Worm (Caenorhabditis elegans): ENCODE measurements around the gene srw-17.
"Not testable (repeated sequence)": the region's sequence is repeated elsewhere in the genome, so short reads cannot be mapped to it uniquely, and the experiment has no call there.

Gene srw-17

DNA sequence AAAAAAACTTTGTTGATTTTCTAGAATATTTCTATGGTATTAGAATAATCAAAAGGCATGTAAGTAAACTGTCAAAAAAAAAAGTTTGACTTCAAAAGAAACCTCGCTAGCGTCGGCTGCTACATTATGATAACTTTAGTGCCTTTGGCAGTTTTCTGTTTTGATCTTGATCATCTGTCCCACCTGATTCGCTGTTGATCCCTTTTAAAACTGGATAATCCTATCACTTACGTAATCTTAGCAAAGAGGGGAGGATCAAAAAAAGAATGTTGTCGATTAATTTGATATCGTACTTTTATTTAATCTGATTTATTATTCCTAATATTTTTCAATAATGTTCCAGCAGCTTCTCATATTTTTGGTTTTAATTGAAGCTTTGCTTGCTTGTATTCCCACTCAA lies 16.9 kb downstream of the srw-17 start, which contains the start of gene M01B2.8:
TSS of gene M01B2.8 (plus strand) at position 301 of the 400 bp plus-strand sequence.
- TF ChIP-seq unc-42 (tag; optimal IDR thresholded peaks at IDR 0.05) (no peak), ceh-31 (tag; optimal IDR thresholded peaks at IDR 0.05) (no peak), hlh-30 (tag; optimal IDR thresholded peaks at IDR 0.05; ENCODE audit: insufficient read depth) (no peak), pqm-1 (tag; optimal IDR thresholded peaks at IDR 0.05) (no peak), sox-4 (tag; optimal IDR thresholded peaks at IDR 0.05) (no peak), ets-4 (tag; optimal IDR thresholded peaks at IDR 0.05) (no peak), pax-1 (tag; optimal IDR thresholded peaks at IDR 0.05) (no peak), ceh-48 (tag; optimal IDR thresholded peaks at IDR 0.05) (no peak), F13H6.1 (tag; optimal IDR thresholded peaks at IDR 0.05) (no peak), ceh-6 (GFP tag; optimal IDR thresholded peaks at IDR 0.05) (no peak), odd-2 (tag; optimal IDR thresholded peaks at IDR 0.05) (no peak), Y22D7AL.16 (tag; optimal IDR thresholded peaks at IDR 0.05) (no peak), lin-11 (tag; optimal IDR thresholded peaks at IDR 0.05) (no peak), ref-2 (tag; optimal IDR thresholded peaks at IDR 0.05) (no peak), ceh-22 (tag; optimal IDR thresholded peaks at IDR 0.05) (no peak), nhr-232 (tag; optimal IDR thresholded peaks at IDR 0.05) (no peak), npax-4 (tag; optimal IDR thresholded peaks at IDR 0.05) (no peak)

DNA sequence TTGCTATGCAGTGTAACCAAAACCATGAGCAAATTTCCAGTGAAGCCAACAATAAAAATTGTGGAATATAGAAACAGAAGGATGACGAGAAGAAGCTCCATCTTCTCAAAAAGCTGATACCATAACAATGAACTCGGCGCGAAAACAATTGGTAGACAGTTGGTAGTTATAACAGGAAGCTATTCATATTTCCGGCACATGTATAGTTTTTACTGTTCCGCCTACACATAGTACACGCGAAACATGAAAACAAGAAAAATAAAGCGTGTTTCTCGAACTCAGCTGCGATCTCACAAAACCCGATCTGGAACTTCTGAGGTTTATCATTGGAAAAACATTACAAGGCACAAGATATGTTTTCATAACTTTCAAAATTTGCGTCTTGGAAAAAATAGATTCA lies 17.8 kb downstream of the srw-17 start, which contains the start of gene srsx-37:
TSS of gene srsx-37 (minus strand) at position 101 of the 400 bp plus-strand sequence.
- no peak for TF ChIP-seq pat-9 (tag; optimal IDR thresholded peaks at IDR 0.05)
- TF ChIP-seq nfya-1 (tag; optimal IDR thresholded peaks at IDR 0.05), result no peak
- no peak for TF ChIP-seq unc-55 (GFP tag; optimal IDR thresholded peaks at IDR 0.05)
- no peak for TF ChIP-seq npax-4 (tag; optimal IDR thresholded peaks at IDR 0.05)
- no peak for TF ChIP-seq syd-9 (tag; optimal IDR thresholded peaks at IDR 0.05)
- no peak for TF ChIP-seq lim-6 (tag; optimal IDR thresholded peaks at IDR 0.05)
- TF ChIP-seq ceh-30 (tag; optimal IDR thresholded peaks at IDR 0.05), result no peak
- no peak for TF ChIP-seq pha-2 (tag; optimal IDR thresholded peaks at IDR 0.05)
- TF ChIP-seq tbx-2 (tag; optimal IDR thresholded peaks at IDR 0.05), result no peak
- no peak for TF ChIP-seq sdc-2 (tag; optimal IDR thresholded peaks at IDR 0.05)
- no peak for TF ChIP-seq ahr-1 (tag; optimal IDR thresholded peaks at IDR 0.05)
- no peak for TF ChIP-seq ceh-31 (tag; optimal IDR thresholded peaks at IDR 0.05)

DNA sequence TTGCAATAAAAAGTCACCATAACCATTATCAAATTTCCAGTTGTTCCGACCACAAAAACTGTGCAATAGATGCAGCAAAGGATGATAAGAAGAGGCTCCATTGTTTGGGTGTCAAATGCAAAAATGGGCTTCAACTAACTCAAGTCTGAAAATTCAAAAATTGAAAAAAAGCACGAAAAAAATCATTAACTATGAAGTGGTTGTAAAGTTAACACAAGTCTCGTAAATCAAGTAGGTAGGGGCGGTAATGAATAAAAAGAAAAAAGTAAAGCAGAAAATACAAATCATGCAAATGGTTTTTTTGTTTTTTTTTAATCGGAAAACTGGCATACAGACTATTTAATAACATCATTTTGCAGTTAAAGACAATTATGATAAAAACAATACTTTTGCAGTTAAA lies 20.1 kb downstream of the srw-17 start, which contains the start of gene srsx-39:
TSS of gene srsx-39 (minus strand) at position 101 of the 400 bp plus-strand sequence.
- not testable (repeated sequence) for TF ChIP-seq mec-3 (tag; optimal IDR thresholded peaks at IDR 0.05; ENCODE audit: borderline replicate concordance); hlh-30 (tag; optimal IDR thresholded peaks at IDR 0.05; ENCODE audit: insufficient read depth); C08G9.2 (tag; optimal IDR thresholded peaks at IDR 0.05)

DNA sequence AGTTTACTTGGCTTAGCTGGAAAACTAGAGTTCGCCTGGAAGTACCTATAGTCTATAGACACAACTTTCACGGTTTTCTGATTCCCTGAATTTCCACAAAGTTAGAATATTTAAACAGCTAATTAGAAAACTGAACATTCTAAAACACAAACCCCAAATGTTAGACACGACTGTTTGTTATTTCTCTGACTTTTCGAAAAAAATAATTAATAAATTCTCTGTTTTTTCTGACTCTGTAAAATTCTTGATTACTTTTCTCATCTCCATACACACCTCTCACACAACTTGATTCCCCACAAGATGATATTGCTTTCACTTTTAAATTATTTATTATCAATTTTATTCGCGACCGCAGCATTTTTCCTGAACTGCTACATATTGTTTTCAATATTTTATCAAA lies 23.3 kb downstream of the srw-17 start, which contains the start of gene srbc-75:
TSS of gene srbc-75 (plus strand) at position 301 of the 400 bp plus-strand sequence.
- TF ChIP-seq unc-42 (tag; optimal IDR thresholded peaks at IDR 0.05) (no peak), madf-2 (tag; optimal IDR thresholded peaks at IDR 0.05) (no peak), tbx-2 (tag; optimal IDR thresholded peaks at IDR 0.05) (no peak), hlh-30 (tag; optimal IDR thresholded peaks at IDR 0.05; ENCODE audit: insufficient read depth) (no peak), ttx-3 (tag; optimal IDR thresholded peaks at IDR 0.05) (no peak), odd-2 (tag; optimal IDR thresholded peaks at IDR 0.05) (no peak), dmd-4 (tag; optimal IDR thresholded peaks at IDR 0.05; ENCODE audit: borderline replicate concordance) (no peak)

DNA sequence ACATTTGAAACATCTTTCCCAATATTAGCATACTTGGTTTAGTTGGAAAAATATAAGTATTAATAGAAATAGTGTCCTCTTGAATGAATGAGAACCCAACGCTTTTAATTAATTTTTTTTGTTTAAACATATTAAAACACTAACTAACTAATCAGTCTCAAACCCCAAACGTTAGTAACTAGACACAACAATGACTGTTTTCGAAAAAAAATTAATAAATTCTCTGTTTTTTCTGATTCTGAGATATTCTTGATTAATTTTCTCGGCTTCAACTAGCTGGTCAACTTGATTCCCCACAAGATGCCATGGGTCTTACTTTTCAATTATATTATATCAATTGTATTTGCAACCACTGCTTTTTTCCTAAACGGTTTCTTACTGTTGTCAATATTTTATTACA lies 24.7 kb downstream of the srw-17 start, which contains the start of gene srbc-76:
TSS of gene srbc-76 (plus strand) at position 301 of the 400 bp plus-strand sequence.
- TF ChIP-seq pha-4 (tag; optimal IDR thresholded peaks at IDR 0.05), result no peak
- no peak for TF ChIP-seq ceh-34 (tag; optimal IDR thresholded peaks at IDR 0.05)
- TF ChIP-seq ceh-18 (tag; optimal IDR thresholded peaks at IDR 0.05), result no peak
- TF ChIP-seq sdc-2 (tag; optimal IDR thresholded peaks at IDR 0.05), result no peak

Data from whole organism, late embryonic.